Fruit fly (Drosophila melanogaster): ENCODE measurements around the gene CG10898.

The CG10898 gene

dm6 chr3R:11557492-11557965 is at the start of gene CG10898 (continued):
- TF ChIP-seq bowl (GFP tag; IDR thresholded peaks at IDR 0.05) (peak; percentile 58; the same call in 1 of the 2 replicates), CG9876 (GFP tag; optimal IDR thresholded peaks at IDR 0.05) (peak; percentile 73), H15 (GFP tag; IDR thresholded peaks at IDR 0.05) (peak; percentile 81), seq (GFP tag; IDR thresholded peaks at IDR 0.05) (peak; percentile 67), CG12659 (GFP tag; optimal IDR thresholded peaks at IDR 0.05) (peak; percentile 91), sens (GFP tag) (peak; percentile 92), CG43689 (GFP tag; IDR thresholded peaks at IDR 0.05) (0 out of 2 replicates have a peak, but pooled peaks have one; percentile 28), psq (GFP tag; optimal IDR thresholded peaks at IDR 0.05) (peak; percentile 34), YL-1 (GFP tag; optimal IDR thresholded peaks at IDR 0.05) (peak; percentile 51), ac (GFP tag; optimal IDR thresholded peaks at IDR 0.05) (no peak), trh (GFP tag; optimal IDR thresholded peaks at IDR 0.05) (peak; percentile 33), jumu (GFP tag; optimal IDR thresholded peaks at IDR 0.05) (peak; percentile 87), sim (GFP tag; IDR thresholded peaks at IDR 0.05) (no peak), CG18011 (GFP tag; optimal IDR thresholded peaks at IDR 0.05) (peak; percentile 65), B-H1 (GFP tag; IDR thresholded peaks at IDR 0.05) (peak; percentile 84), CG30403 (GFP tag; optimal IDR thresholded peaks at IDR 0.05) (peak; percentile 90), Stat92E (GFP tag; optimal IDR thresholded peaks at IDR 0.05) (no peak), dm (GFP tag; optimal IDR thresholded peaks at IDR 0.05) (peak; percentile 70), fd3F (GFP tag; optimal IDR thresholded peaks at IDR 0.05) (peak; percentile 87), fd64A (GFP tag; optimal IDR thresholded peaks at IDR 0.05) (no peak), CG11456 (GFP tag; IDR thresholded peaks at IDR 0.05) (peak; percentile 93), schlank (tag; optimal IDR thresholded peaks at IDR 0.05) (peak; percentile 37), CG6689 (GFP tag; IDR thresholded peaks at IDR 0.05) (peak; percentile 82), tgo (GFP tag; IDR thresholded peaks at IDR 0.05) (peak; percentile 83), Lim3 (GFP tag; IDR thresholded peaks at IDR 0.05) (no peak), pita (GFP tag; optimal IDR thresholded peaks at IDR 0.05) (no peak), CG10321 (GFP tag; IDR thresholded peaks at IDR 0.05) (peak; percentile 51), CG9437 (GFP tag; optimal IDR thresholded peaks at IDR 0.05) (peak; percentile 38), Meics (GFP tag; optimal IDR thresholded peaks at IDR 0.05) (peak; percentile 74), chif (GFP tag; optimal IDR thresholded peaks at IDR 0.05) (peak; percentile 80 to 89), CG8478 (optimal IDR thresholded peaks at IDR 0.05) (no peak), pnt (GFP tag; optimal IDR thresholded peaks at IDR 0.05) (peak; percentile 87), Kr (GFP tag; optimal IDR thresholded peaks at IDR 0.05) (no peak), CG2116 (GFP tag; optimal IDR thresholded peaks at IDR 0.05) (peak; percentile 69), exex (tag; optimal IDR thresholded peaks at IDR 0.05) (peak; percentile 47), CG17359 (tag; optimal IDR thresholded peaks at IDR 0.05) (peak; percentile 81), CG4360 (GFP tag; IDR thresholded peaks at IDR 0.05) (0 out of 2 replicates have a peak, but pooled peaks have one; percentile 32), CG15269 (tag; optimal IDR thresholded peaks at IDR 0.05) (peak; percentile 82), Neu2 (GFP tag; optimal IDR thresholded peaks at IDR 0.05; ENCODE audit: borderline replicate concordance) (peak; percentile 68), da (GFP tag; optimal IDR thresholded peaks at IDR 0.05) (peak; percentile 41), CG1024 (GFP tag; IDR thresholded peaks at IDR 0.05) (peak; percentile 80), CG4730 (GFP tag; IDR thresholded peaks at IDR 0.05) (peak; percentile 84), pfk (GFP tag; optimal IDR thresholded peaks at IDR 0.05) (no peak), Myb (GFP tag; optimal IDR thresholded peaks at IDR 0.05) (peak; percentile 98), CG10431 (GFP tag; optimal IDR thresholded peaks at IDR 0.05) (no peak), Gug (GFP tag; IDR thresholded peaks at IDR 0.05) (peak; percentile 75; the same call in 3 of the 4 replicates), CG3281 (GFP tag; optimal IDR thresholded peaks at IDR 0.05) (peak; percentile 76), CG1832 (GFP tag; optimal IDR thresholded peaks at IDR 0.05) (no peak), az2 (GFP tag; optimal IDR thresholded peaks at IDR 0.05) (peak; percentile 82), en (GFP tag; optimal IDR thresholded peaks at IDR 0.05) (peak; percentile 75), dan (GFP tag; IDR thresholded peaks at IDR 0.05) (no peak), scrt (GFP tag; optimal IDR thresholded peaks at IDR 0.05) (peak; percentile 36)

Data from whole organism, embryonic.